Worm (Caenorhabditis elegans) whole organism, young adult: ENCODE data around the gene stip-1.

Experiments used
- B0019.2 ChIP-seq: fragments of 200-800 bp; sonication (Bioruptor generic); conservative IDR thresholded peaks from 2 replicates; pipeline ENCODE4 v1.3.6; 2022; ENCODE audit warnings: missing genetic modification reagents, missing genetic modification characterization, missing compliant biosample characterization
- B0336.3 ChIP-seq: fragments of 200-800 bp; sonication (Bioruptor generic); IDR thresholded peaks from 2 replicates; pipeline ENCODE4 v1.3.6; 2022; ENCODE audit warnings: missing genetic modification characterization, missing compliant biosample characterization
- C06A6.2 ChIP-seq: fragments of 200-800 bp; sonication (Bioruptor generic); conservative IDR thresholded peaks from 2 replicates; pipeline ENCODE4 v1.3.6; 2022; ENCODE audit warnings: missing genetic modification characterization, missing compliant biosample characterization
- C17E4.6 ChIP-seq: fragments of 200-800 bp; sonication (Bioruptor generic); IDR thresholded peaks from 2 replicates; pipeline ENCODE4 v1.3.6; 2022; ENCODE audit warnings: missing genetic modification reagents, missing genetic modification characterization, missing compliant biosample characterization
- F10E7.11 ChIP-seq: sonication (generic microtip); optimal IDR thresholded peaks from 2 replicates; lab custom pipeline; 2017; ENCODE audit warnings: mild to moderate bottlenecking, missing genetic modification characterization, moderate library complexity, missing compliant biosample characterization
- F22D6.2 ChIP-seq: sonication (generic microtip); optimal IDR thresholded peaks from 2 replicates; lab custom pipeline; 2016; ENCODE audit warnings: mild to moderate bottlenecking, missing genetic modification characterization, missing compliant biosample characterization
- F39B2.1 ChIP-seq: fragments of 200-800 bp; sonication (Bioruptor generic); IDR thresholded peaks from 2 replicates; pipeline ENCODE4 v1.3.6; 2022; ENCODE audit warnings: missing genetic modification reagents, missing genetic modification characterization, missing compliant biosample characterization
- F49E8.2 ChIP-seq: sonication (generic microtip); optimal IDR thresholded peaks from 3 replicates; lab custom pipeline; 2017; ENCODE audit warnings: missing genetic modification characterization, mild to moderate bottlenecking, missing compliant biosample characterization, antibody characterized with exemption, moderate library complexity; ENCODE audit not compliant: insufficient read depth
- F52B5.7 ChIP-seq: sonication (generic microtip); optimal IDR thresholded peaks from 2 replicates; lab custom pipeline; 2016; ENCODE audit warnings: mild to moderate bottlenecking, missing genetic modification characterization, missing compliant biosample characterization
- F57A8.1 ChIP-seq: fragments of 200-800 bp; sonication (Bioruptor generic); optimal IDR thresholded peaks from 2 replicates; lab custom pipeline; 2018; ENCODE audit warnings: mild to moderate bottlenecking, missing genetic modification characterization, moderate library complexity, missing compliant biosample characterization
- F57C9.4 ChIP-seq: sonication (generic microtip); optimal IDR thresholded peaks from 2 replicates; lab custom pipeline; 2017; ENCODE audit warnings: mild to moderate bottlenecking, missing genetic modification characterization, missing compliant biosample characterization
- K12H6.12 ChIP-seq: fragments of 200-800 bp; sonication (Bioruptor generic); optimal IDR thresholded peaks from 2 replicates; lab custom pipeline; 2018; ENCODE audit warnings: mild to moderate bottlenecking, missing genetic modification characterization, missing compliant biosample characterization
- T26A5.8 ChIP-seq: sonication (generic microtip); optimal IDR thresholded peaks from 2 replicates; lab custom pipeline; 2016; ENCODE audit warnings: missing genetic modification characterization, missing compliant biosample characterization
- Y67H2A.10 ChIP-seq: fragments of 200-800 bp; sonication (Bioruptor generic); conservative IDR thresholded peaks from 2 replicates; pipeline ENCODE4 v1.3.6; 2022; ENCODE audit warnings: missing genetic modification reagents, missing genetic modification characterization, missing compliant biosample characterization
- ama-1 ChIP-seq, 3 experiments: fragments of 150-350 bp in 1 of 3; sonication (generic microtip) in 2 of 3; optimal IDR thresholded peaks; 2 replicates each; lab custom pipeline; 2014 to 2018; ENCODE audit warnings: missing biosample characterization in 2 of 3, missing genetic modification characterization in 2 of 3, missing genetic modification reagents in 2 of 3
- aptf-2 ChIP-seq: fragments of 200-800 bp; sonication (Bioruptor generic); conservative IDR thresholded peaks from 2 replicates; pipeline ENCODE4 v1.3.6; 2022; ENCODE audit warnings: missing genetic modification reagents, missing genetic modification characterization, missing compliant biosample characterization
- attf-3 ChIP-seq: fragments of 200-800 bp; sonication (Bioruptor generic); conservative IDR thresholded peaks from 2 replicates; pipeline ENCODE4 v1.3.6; 2022; ENCODE audit warnings: missing genetic modification reagents, missing genetic modification characterization, missing compliant biosample characterization
- attf-6 ChIP-seq: fragments of 200-800 bp; sonication (Bioruptor generic); IDR thresholded peaks from 2 replicates; pipeline ENCODE4 v1.3.6; 2022; ENCODE audit warnings: missing genetic modification reagents, missing genetic modification characterization, missing compliant biosample characterization
- bed-1 ChIP-seq: fragments of 200-800 bp; sonication (Bioruptor generic); IDR thresholded peaks from 2 replicates; pipeline ENCODE4 v1.3.6; 2022; ENCODE audit warnings: missing genetic modification reagents, missing genetic modification characterization, missing compliant biosample characterization
- ceh-100 ChIP-seq: fragments of 200-800 bp; sonication (Bioruptor generic); IDR thresholded peaks from 2 replicates; pipeline ENCODE4 v1.3.6; 2022; ENCODE audit warnings: missing genetic modification reagents, missing genetic modification characterization, missing compliant biosample characterization
- egl-18 ChIP-seq: fragments of 200-800 bp; sonication (Bioruptor generic); IDR thresholded peaks from 2 replicates; pipeline ENCODE4 v1.3.6; 2022; ENCODE audit warnings: missing genetic modification reagents, missing genetic modification characterization, missing compliant biosample characterization
- egl-44 ChIP-seq: fragments of 200-800 bp; sonication (Bioruptor generic); IDR thresholded peaks from 2 replicates; pipeline ENCODE4 v1.3.6; 2022; ENCODE audit warnings: missing genetic modification reagents, missing genetic modification characterization, missing compliant biosample characterization
- gei-17 ChIP-seq: fragments of 200-800 bp; sonication (Bioruptor generic); optimal IDR thresholded peaks from 2 replicates; lab custom pipeline; 2018; ENCODE audit warnings: mild to moderate bottlenecking, missing genetic modification characterization, missing compliant biosample characterization
- hmg-1.2 ChIP-seq: fragments of 200-800 bp; sonication (Bioruptor generic); IDR thresholded peaks from 2 replicates; pipeline ENCODE4 v1.3.6; 2022; ENCODE audit warnings: missing genetic modification reagents, missing genetic modification characterization, missing compliant biosample characterization
- hmg-20 ChIP-seq: fragments of 200-800 bp; sonication (Bioruptor generic); IDR thresholded peaks from 2 replicates; pipeline ENCODE4 v1.3.6; 2022; ENCODE audit warnings: missing genetic modification reagents, missing genetic modification characterization, missing compliant biosample characterization
- hrde-1 ChIP-seq: sonication (generic microtip); optimal IDR thresholded peaks from 2 replicates; lab custom pipeline; 2016; ENCODE audit warnings: missing genetic modification characterization, mild to moderate bottlenecking, missing compliant biosample characterization, moderate library complexity, missing genotype, missing genetic modification reagents, borderline replicate concordance
- hsf-1 ChIP-seq: fragments of 200-800 bp; sonication (Bioruptor generic); IDR thresholded peaks from 2 replicates; pipeline ENCODE4 v1.3.6; 2022; ENCODE audit warnings: missing genetic modification reagents, missing genetic modification characterization, missing compliant biosample characterization
- lag-1 ChIP-seq: fragments of 200-800 bp; sonication (Bioruptor generic); IDR thresholded peaks from 2 replicates; pipeline ENCODE4 v1.3.6; 2022; ENCODE audit warnings: missing genetic modification reagents, missing genetic modification characterization, missing compliant biosample characterization
- lin-54 ChIP-seq: fragments of 200-800 bp; sonication (Bioruptor generic); optimal IDR thresholded peaks from 2 replicates; lab custom pipeline; 2018; ENCODE audit warnings: mild to moderate bottlenecking, missing genetic modification characterization, missing compliant biosample characterization
- lsl-1 ChIP-seq: fragments of 200-800 bp; sonication (Bioruptor generic); optimal IDR thresholded peaks from 2 replicates; lab custom pipeline; 2018; ENCODE audit warnings: mild to moderate bottlenecking, missing genetic modification characterization, moderate library complexity, missing compliant biosample characterization
- lsy-27 ChIP-seq: sonication (generic microtip); optimal IDR thresholded peaks from 2 replicates; lab custom pipeline; 2017; ENCODE audit warnings: missing genetic modification characterization, mild to moderate bottlenecking, missing compliant biosample characterization, antibody characterized with exemption, missing genotype, borderline replicate concordance; ENCODE audit not compliant: insufficient read depth
- madf-10 ChIP-seq: sonication (generic microtip); optimal IDR thresholded peaks from 2 replicates; lab custom pipeline; 2016; ENCODE audit warnings: mild to moderate bottlenecking, missing genetic modification characterization, missing compliant biosample characterization
- madf-3 ChIP-seq: fragments of 200-800 bp; sonication (Bioruptor generic); IDR thresholded peaks from 2 replicates; pipeline ENCODE4 v1.3.6; 2022; ENCODE audit warnings: missing genetic modification reagents, missing genetic modification characterization, missing compliant biosample characterization
- nfyb-1 ChIP-seq: fragments of 200-800 bp; sonication (Bioruptor generic); IDR thresholded peaks from 2 replicates; pipeline ENCODE4 v1.3.6; 2022; ENCODE audit warnings: missing genetic modification reagents, missing genetic modification characterization, missing compliant biosample characterization
- nhr-27 ChIP-seq: fragments of 200-800 bp; sonication (Bioruptor generic); optimal IDR thresholded peaks from 2 replicates; lab custom pipeline; 2018; ENCODE audit warnings: mild to moderate bottlenecking, missing genetic modification characterization, moderate library complexity, missing compliant biosample characterization
- rcor-1 ChIP-seq: fragments of 200-800 bp; sonication (Bioruptor generic); IDR thresholded peaks from 2 replicates; pipeline ENCODE4 v1.3.6; 2022; ENCODE audit warnings: missing genetic modification reagents, missing genetic modification characterization, missing compliant biosample characterization
- rec-8 ChIP-seq, 2 experiments: sonication (generic microtip); optimal IDR thresholded peaks; 2 replicates each; lab custom pipeline; 2016; ENCODE audit warnings: mild to moderate bottlenecking in 2 of 2, missing genetic modification characterization in 2 of 2, missing genetic modification reagents in 2 of 2, missing genotype in 2 of 2, missing biosample characterization in 1 of 2, missing compliant biosample characterization in 1 of 2, moderate library complexity in 1 of 2
- repo-1 ChIP-seq: sonication (generic microtip); optimal IDR thresholded peaks from 2 replicates; lab custom pipeline; 2017; ENCODE audit warnings: mild to moderate bottlenecking, missing genetic modification characterization, missing compliant biosample characterization
- rpc-1 ChIP-seq, 2 experiments: fragments of 150-350 bp in 1 of 2; sonication (generic microtip) in 1 of 2; optimal IDR thresholded peaks; 2 replicates each; lab custom pipeline; 2014 to 2018; ENCODE audit warnings: missing biosample characterization in 1 of 2, missing genetic modification characterization in 1 of 2, missing genetic modification reagents in 1 of 2, missing genotype in 1 of 2
- sptf-2 ChIP-seq: fragments of 200-800 bp; sonication (Bioruptor generic); optimal IDR thresholded peaks from 2 replicates; lab custom pipeline; 2018; ENCODE audit warnings: mild to moderate bottlenecking, missing genetic modification characterization, missing compliant biosample characterization
- tbp1 ChIP-seq: fragments of 200-800 bp; sonication (Bioruptor generic); optimal IDR thresholded peaks from 2 replicates; lab custom pipeline; 2018; ENCODE audit warnings: mild to moderate bottlenecking, missing genetic modification characterization, missing compliant biosample characterization
- tbx-9 ChIP-seq: sonication (generic microtip); optimal IDR thresholded peaks from 2 replicates; lab custom pipeline; 2016; ENCODE audit warnings: borderline replicate concordance, missing genetic modification characterization, inconsistent platforms, missing compliant biosample characterization
- unc-62 ChIP-seq: fragments of 150-350 bp; optimal IDR thresholded peaks from 2 replicates; lab custom pipeline; 2014; ENCODE audit warnings: missing biosample characterization, missing genetic modification reagents, missing genetic modification characterization
- xnd-1 ChIP-seq: sonication (generic microtip); optimal IDR thresholded peaks from 2 replicates; lab custom pipeline; 2016; ENCODE audit warnings: missing genotype, missing genetic modification reagents, missing genetic modification characterization, missing compliant biosample characterization
- zim-3 ChIP-seq: sonication (generic microtip); optimal IDR thresholded peaks from 2 replicates; lab custom pipeline; 2017; ENCODE audit warnings: mild to moderate bottlenecking, missing genetic modification characterization, moderate library complexity, missing compliant biosample characterization
- ztf-26 ChIP-seq: sonication (generic microtip); optimal IDR thresholded peaks from 2 replicates; lab custom pipeline; 2017; ENCODE audit warnings: missing genetic modification characterization, missing compliant biosample characterization
- ztf-28 ChIP-seq: fragments of 200-800 bp; sonication (Bioruptor generic); IDR thresholded peaks from 2 replicates; pipeline ENCODE4 v1.3.6; 2022; ENCODE audit warnings: missing genetic modification reagents, missing genetic modification characterization, missing compliant biosample characterization
- ztf-3 ChIP-seq: fragments of 200-800 bp; sonication (Bioruptor generic); optimal IDR thresholded peaks from 2 replicates; lab custom pipeline; 2018; ENCODE audit warnings: mild to moderate bottlenecking, missing genetic modification characterization, missing compliant biosample characterization

stip-1 gene

ce11 chrII:10302646-10303045 is 47.2 kb downstream of the stip-1 start, which contains the start of gene clpp-1 (continued):
- no peak for TF ChIP-seq attf-6 (GFP tag; lab: Robert Waterston, UW)
- TF ChIP-seq ztf-28 (GFP tag; lab: Robert Waterston, UW) = no peak
- no peak for TF ChIP-seq unc-62
- no peak for TF ChIP-seq repo-1 (tag; lab: Kevin White, UChicago)
- TF ChIP-seq K12H6.12 = no peak
- no peak for TF ChIP-seq F52B5.7 (tag; lab: Kevin White, UChicago)
- no peak for TF ChIP-seq Y67H2A.10 (GFP tag; lab: Robert Waterston, UW)
- no peak for TF ChIP-seq hmg-1.2 (GFP tag; lab: Robert Waterston, UW)
- peak; percentile 35 for TF ChIP-seq ama-1 (optimal IDR thresholded peaks at IDR 0.05; lab: Kevin White, UChicago)
- no peak for TF ChIP-seq ama-1 (GFP tag; optimal IDR thresholded peaks at IDR 0.05; lab: Kevin White, UChicago)
- TF ChIP-seq nhr-27 (tag; lab: Kevin White, UChicago) = no peak
- TF ChIP-seq lsl-1 (GFP tag; lab: Kevin White, UChicago) = no peak
- no peak for TF ChIP-seq aptf-2 (GFP tag; lab: Robert Waterston, UW)
- TF ChIP-seq rec-8 (tag; optimal IDR thresholded peaks at IDR 0.05; lab: Kevin White, UChicago) = no peak
- TF ChIP-seq madf-10 (tag; lab: Kevin White, UChicago) = no peak
- no peak for TF ChIP-seq sptf-2 (GFP tag; lab: Kevin White, UChicago)
- TF ChIP-seq tbx-9 (tag; lab: Kevin White, UChicago) = no peak
- TF ChIP-seq ceh-100 (GFP tag; lab: Robert Waterston, UW) = no peak
- TF ChIP-seq gei-17 (GFP tag; lab: Kevin White, UChicago) = peak; percentile 12
- TF ChIP-seq F22D6.2 = no peak
- TF ChIP-seq ztf-3 (GFP tag; lab: Kevin White, UChicago) = no peak
- TF ChIP-seq C06A6.2 (GFP tag; lab: Robert Waterston, UW) = no peak
- TF ChIP-seq lag-1 (GFP tag; lab: Robert Waterston, UW) = no peak
- no peak for TF ChIP-seq T26A5.8 (tag; lab: Kevin White, UChicago)
- no peak for TF ChIP-seq ztf-26 (tag; lab: Kevin White, UChicago)
- no peak for TF ChIP-seq lsy-27 (tag; lab: Kevin White, UChicago)
- no peak for TF ChIP-seq F49E8.2 (tag; lab: Kevin White, UChicago)
- TF ChIP-seq F57C9.4 = no peak
- TF ChIP-seq hsf-1 (GFP tag; lab: Robert Waterston, UW) = no peak
- TF ChIP-seq C17E4.6 (GFP tag; lab: Robert Waterston, UW) = no peak
- TF ChIP-seq F39B2.1 (GFP tag; lab: Robert Waterston, UW) = no peak
- TF ChIP-seq egl-18 = no peak
- no peak for TF ChIP-seq hmg-20
- TF ChIP-seq rpc-1 (optimal IDR thresholded peaks at IDR 0.05; lab: Kevin White, UChicago) = no peak
- no peak for TF ChIP-seq rpc-1 (tag; optimal IDR thresholded peaks at IDR 0.05; lab: Kevin White, UChicago)
- no peak for TF ChIP-seq madf-3 (GFP tag; lab: Robert Waterston, UW)
- no peak for TF ChIP-seq B0019.2 (GFP tag; lab: Robert Waterston, UW)
- no peak for TF ChIP-seq attf-3
- TF ChIP-seq hrde-1 = no peak
- no peak for TF ChIP-seq F57A8.1
- TF ChIP-seq xnd-1 (tag; lab: Kevin White, UChicago) = no peak
- TF ChIP-seq zim-3 (tag; lab: Kevin White, UChicago) = no peak
- 0 out of 2 replicates have a peak, but pooled peaks have one; percentile 7 for TF ChIP-seq bed-1 (GFP tag; lab: Robert Waterston, UW)
- peak; percentile 17 for TF ChIP-seq lin-54 (GFP tag; lab: Kevin White, UChicago)
- TF ChIP-seq egl-44 = no peak
- peak; percentile 2 for TF ChIP-seq F10E7.11 (tag; lab: Kevin White, UChicago)
- TF ChIP-seq rcor-1 = no peak
- peak; percentile 23; the same call in 1 of the 2 replicates for TF ChIP-seq B0336.3 (GFP tag; lab: Robert Waterston, UW)
- peak; percentile 43; the same call in 1 of the 2 replicates for TF ChIP-seq nfyb-1
- no peak for TF ChIP-seq tbp1 (GFP tag; lab: Kevin White, UChicago)
